Fruit fly (Drosophila melanogaster) whole organism: ENCODE results near the gene Rcd7.

Source experiments
- CG8478 ChIP-seq: fragments of >200 bp; optimal IDR thresholded peaks from 2 replicates; lab custom pipeline; 2018; ENCODE audit warnings: inconsistent platforms
- Dll ChIP-seq: fragments of >200 bp; optimal IDR thresholded peaks from 2 replicates; lab custom pipeline; 2017
- EcR ChIP-seq, 2 experiments: fragments of >200 bp; optimal IDR thresholded peaks; 2 replicates each; lab custom pipeline; 2017; ENCODE audit warnings: missing biosample characterization in 2 of 2, missing genetic modification characterization in 2 of 2, missing genetic modification reagents in 2 of 2
- pan ChIP-seq: fragments of >200 bp; optimal IDR thresholded peaks from 2 replicates; lab custom pipeline; 2017
- psq ChIP-seq: fragments of >200 bp; optimal IDR thresholded peaks from 2 replicates; lab custom pipeline; 2017
- usp ChIP-seq: fragments of >200 bp; optimal IDR thresholded peaks from 2 replicates; lab custom pipeline; 2017; ENCODE audit warnings: missing biosample characterization, missing genetic modification characterization, mixed read lengths

Gene Rcd7

DNA sequence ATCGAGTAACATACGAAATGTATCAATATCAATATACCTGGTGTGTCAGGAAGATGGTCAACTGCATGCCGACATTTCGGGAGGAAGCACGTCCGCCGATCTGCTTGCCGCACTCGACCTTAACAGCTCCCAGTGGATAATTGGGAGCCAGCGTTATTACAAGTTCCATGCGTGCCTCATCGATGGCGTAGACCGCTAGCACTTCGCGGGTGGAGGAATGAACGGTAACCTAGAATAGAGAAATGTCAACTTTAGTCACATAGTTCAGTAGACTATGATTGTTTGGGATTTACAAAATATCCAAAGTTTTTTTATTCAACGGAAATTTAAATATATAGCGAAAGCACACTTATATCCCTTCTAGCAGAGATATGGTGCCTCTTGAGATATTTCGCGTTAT lies at the start of gene Rcd7, which contains the start of gene CG46435:
Rcd7 (plus strand) TSS at position 301 of the 400 bp plus-strand sequence.
CG46435 (plus strand) TSS at position 301 of the 400 bp plus-strand sequence.
- no peak for TF ChIP-seq Dll (lab: Kevin White, UChicago)
- no peak for TF ChIP-seq EcR (GFP tag; optimal IDR thresholded peaks at IDR 0.05; lab: Kevin White, UChicago)
- TF ChIP-seq pan (lab: Kevin White, UChicago) = no peak
- no peak for TF ChIP-seq usp
- no peak for TF ChIP-seq CG8478 (lab: Kevin White, UChicago)
- TF ChIP-seq psq = no peak

DNA sequence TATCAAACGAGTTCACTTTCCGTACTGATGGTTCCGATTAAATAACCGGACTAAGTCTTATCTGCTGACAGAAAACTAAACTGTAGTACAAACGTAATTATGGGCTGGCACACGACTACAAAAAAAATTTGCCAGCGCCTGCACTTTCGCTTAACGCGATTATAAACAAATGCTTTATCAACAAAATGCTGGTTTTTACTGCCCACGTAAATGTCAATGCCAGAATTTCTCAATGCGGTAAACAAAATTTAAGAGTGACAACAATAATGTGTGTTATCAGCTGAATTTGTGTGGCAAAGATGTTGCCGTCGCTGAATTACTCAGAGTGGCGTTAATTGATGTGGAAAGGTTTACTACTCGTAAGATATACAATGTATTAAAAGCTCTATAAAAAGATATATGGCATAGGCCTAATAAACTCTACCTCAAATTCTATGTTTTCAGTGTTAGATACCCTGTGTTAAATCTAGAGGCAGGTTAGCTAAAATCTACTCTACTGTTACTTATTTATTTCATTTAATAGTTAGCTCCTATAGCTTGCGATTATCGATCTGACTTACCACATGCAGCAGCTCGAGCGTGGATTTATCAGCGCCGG lies 48.8 kb upstream of the Rcd7 start:
- no peak for TF ChIP-seq CG8478 (lab: Kevin White, UChicago)
- TF ChIP-seq pan (lab: Kevin White, UChicago) = no peak
- no peak for TF ChIP-seq Dll (lab: Kevin White, UChicago)
- no peak for TF ChIP-seq usp
- TF ChIP-seq psq = no peak
- no peak for TF ChIP-seq EcR (GFP tag; optimal IDR thresholded peaks at IDR 0.05; lab: Kevin White, UChicago)

DNA sequence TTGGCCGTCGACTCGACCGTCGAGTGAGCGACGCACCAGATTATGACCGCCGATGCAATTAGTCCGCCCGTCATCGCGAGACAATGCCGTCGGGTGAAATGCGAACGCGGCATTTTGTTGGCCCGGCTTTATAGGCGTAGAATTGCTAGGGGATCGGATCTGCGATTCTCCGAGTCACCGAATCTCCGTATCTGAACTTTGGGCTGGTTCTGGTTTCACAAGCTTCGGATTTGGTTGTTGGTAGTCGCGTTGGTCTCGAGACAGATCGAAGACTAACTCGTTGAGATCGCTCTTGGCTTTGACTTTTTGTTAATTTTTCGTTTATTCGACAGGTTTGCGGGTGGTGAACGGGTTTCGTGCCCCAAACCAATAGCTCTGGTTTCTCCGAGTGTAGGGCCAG lies 48.3 kb upstream of the Rcd7 start:
- TF ChIP-seq Dll (lab: Kevin White, UChicago) (no peak), psq (no peak), usp (no peak), pan (lab: Kevin White, UChicago) (no peak), CG8478 (lab: Kevin White, UChicago) (no peak), EcR (GFP tag; optimal IDR thresholded peaks at IDR 0.05; lab: Kevin White, UChicago) (no peak)

DNA sequence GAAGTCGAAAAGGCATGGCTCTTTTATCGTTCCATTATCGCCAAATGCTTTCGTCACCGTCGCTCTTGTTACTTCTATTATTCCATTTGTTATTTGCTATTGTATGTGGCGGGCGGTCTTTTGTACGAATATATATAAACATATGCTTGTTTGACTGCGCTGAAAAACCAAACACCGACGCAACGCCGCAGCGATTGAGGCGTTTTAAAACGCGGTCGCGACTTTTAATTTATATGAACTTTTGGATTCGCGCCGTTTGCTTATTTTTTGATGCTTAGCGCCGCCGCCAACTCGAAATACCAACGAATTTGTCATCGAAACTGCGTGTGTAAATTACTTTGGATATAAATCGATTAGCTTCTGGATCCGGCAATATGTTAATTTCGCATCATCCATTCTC lies 47.8 kb upstream of the Rcd7 start:
- no peak for TF ChIP-seq Dll (lab: Kevin White, UChicago)
- no peak for TF ChIP-seq psq
- no peak for TF ChIP-seq EcR (GFP tag; optimal IDR thresholded peaks at IDR 0.05; lab: Kevin White, UChicago)
- no peak for TF ChIP-seq CG8478 (lab: Kevin White, UChicago)
- no peak for TF ChIP-seq usp

DNA sequence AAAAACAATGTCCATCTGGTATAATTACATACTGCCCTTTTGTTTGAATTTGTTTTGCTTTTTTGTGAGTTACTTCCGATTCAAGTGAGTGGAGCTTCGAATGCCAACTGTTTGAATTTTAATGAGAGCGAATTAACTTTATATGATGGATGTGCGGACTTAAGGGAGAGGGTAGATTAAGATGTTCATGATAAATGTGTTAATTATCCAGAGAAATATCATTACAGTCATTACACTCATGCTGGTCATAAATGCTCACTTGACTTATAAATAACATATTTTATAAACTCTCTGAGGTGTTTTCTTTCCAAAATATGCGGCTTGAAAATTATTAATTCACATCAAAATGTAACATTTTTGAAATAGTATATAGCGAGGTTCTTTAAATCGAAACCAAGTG lies 47.3 kb upstream of the Rcd7 start, which contains the start of gene CG9449:
CG9449 (minus strand) TSS at position 101 of the 400 bp plus-strand sequence.
- no peak for TF ChIP-seq Dll (lab: Kevin White, UChicago)
- TF ChIP-seq psq = no peak
- no peak for TF ChIP-seq EcR (GFP tag; optimal IDR thresholded peaks at IDR 0.05; lab: Kevin White, UChicago)
- no peak for TF ChIP-seq pan (lab: Kevin White, UChicago)
- no peak for TF ChIP-seq usp
- TF ChIP-seq CG8478 (lab: Kevin White, UChicago) = no peak

DNA sequence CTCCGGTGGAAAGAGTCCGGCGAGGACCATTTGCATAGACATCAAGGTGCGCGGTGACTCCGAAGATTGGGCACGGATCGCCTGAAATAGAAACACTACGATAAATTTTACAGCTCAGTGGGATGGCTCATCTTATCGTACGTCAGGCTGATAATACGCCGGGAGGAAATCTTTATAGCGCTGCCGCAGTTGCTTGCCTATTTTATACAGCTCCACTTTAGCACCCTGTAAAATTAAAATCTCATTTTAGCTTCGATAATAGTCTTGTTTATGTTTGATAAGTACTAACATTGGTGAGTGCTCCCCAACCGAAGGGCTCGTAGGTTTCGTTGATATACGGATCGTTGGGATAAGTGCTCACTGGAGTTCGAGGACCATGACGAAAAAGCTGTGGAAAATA lies 45.6 kb upstream of the Rcd7 start:
- TF ChIP-seq psq (no peak), Dll (lab: Kevin White, UChicago) (no peak), pan (lab: Kevin White, UChicago) (no peak), EcR (GFP tag; optimal IDR thresholded peaks at IDR 0.05; lab: Kevin White, UChicago) (no peak), CG8478 (lab: Kevin White, UChicago) (no peak)

DNA sequence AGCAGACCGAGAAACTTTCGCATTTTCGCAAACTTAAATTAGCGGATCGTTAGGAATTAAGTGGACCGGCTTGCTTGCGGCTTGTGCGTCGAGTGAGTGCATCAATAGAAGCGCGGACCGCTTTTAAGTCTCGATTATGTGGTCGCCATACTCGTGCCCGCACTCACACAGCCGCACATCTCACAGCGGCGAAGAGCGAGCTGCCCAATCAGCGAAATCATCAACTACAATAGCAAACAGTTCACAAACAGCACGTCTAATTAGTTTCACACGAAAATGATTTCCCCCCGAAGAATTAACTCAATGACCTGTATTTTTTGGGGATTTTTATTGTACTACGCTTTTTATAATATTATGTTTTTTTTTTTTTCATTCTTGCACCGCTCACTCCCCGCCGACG lies 44.2 kb upstream of the Rcd7 start, which contains the start of gene CG9451:
CG9451 (minus strand) TSS at position 101 of the 400 bp plus-strand sequence.
- TF ChIP-seq EcR (GFP tag; optimal IDR thresholded peaks at IDR 0.05; lab: Kevin White, UChicago) (no peak), usp (no peak), psq (no peak), CG8478 (lab: Kevin White, UChicago) (no peak), Dll (lab: Kevin White, UChicago) (no peak), pan (lab: Kevin White, UChicago) (no peak)

DNA sequence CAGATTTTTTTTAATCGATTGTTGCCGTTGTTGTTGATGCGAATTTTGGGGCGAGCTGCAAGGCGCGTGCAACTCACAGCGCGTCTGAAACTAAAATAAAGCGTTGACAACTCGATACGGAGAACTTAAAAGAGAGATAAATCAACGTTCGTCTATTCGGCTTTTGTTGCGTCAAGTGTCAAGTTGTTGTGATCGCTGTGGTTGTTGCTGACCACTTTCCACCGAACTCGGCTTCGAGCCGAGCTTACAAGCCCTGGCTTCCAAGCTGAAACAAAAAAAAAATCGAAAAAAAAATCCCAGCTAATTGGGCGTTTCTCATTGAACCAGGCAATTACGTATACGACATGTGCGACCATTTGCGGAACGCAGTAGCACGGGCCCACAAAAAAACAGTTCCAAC lies 41.1 kb upstream of the Rcd7 start, which contains the start of gene CG9452:
CG9452 (minus strand) TSS at position 101 of the 400 bp plus-strand sequence.
- no peak for TF ChIP-seq EcR (GFP tag; optimal IDR thresholded peaks at IDR 0.05; lab: Kevin White, UChicago)
- no peak for TF ChIP-seq usp

DNA sequence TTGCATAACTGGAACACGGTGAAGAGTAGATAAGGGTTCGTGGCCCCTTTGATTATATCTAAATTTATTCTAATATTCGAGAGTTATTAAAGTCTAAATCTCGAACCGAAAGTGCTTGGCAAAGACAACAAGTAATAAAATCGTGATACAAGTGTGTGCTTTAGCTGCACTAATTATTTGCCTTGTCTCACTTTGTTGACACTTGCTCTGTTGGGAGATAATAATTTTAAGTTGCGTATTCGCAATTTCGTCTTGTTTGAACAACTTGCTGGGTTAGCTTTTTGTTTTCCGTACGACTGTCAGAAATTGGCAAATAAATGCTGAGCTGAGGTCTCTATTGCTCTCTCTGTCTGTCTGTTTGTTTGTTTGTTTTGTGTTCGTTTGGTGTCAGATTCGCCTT lies 40.2 kb upstream of the Rcd7 start:
- TF ChIP-seq pan (lab: Kevin White, UChicago) (no peak), psq (no peak), Dll (lab: Kevin White, UChicago) (no peak), CG8478 (lab: Kevin White, UChicago) (no peak), EcR (GFP tag; optimal IDR thresholded peaks at IDR 0.05; lab: Kevin White, UChicago) (no peak), usp (no peak)

DNA sequence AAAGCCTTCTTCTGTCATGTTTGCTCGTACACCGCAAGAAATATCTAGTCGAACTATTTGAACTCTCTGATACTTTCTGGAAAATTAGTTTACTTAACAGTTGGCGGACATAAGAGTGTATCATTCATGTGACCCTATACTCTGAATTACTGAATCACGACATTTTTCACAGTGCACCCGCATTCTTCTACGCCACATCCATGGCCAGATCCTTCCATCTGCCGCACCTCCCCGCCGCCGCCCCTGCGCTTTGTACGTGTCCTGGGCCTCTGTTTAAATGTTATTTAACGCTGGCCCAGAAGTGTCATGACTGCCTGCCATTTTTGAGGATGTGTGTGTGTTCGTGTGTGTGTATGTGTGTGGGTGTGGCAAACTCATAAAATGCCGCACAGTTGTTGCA lies 32.2 kb upstream of the Rcd7 start:
- TF ChIP-seq Dll (lab: Kevin White, UChicago) = no peak

DNA sequence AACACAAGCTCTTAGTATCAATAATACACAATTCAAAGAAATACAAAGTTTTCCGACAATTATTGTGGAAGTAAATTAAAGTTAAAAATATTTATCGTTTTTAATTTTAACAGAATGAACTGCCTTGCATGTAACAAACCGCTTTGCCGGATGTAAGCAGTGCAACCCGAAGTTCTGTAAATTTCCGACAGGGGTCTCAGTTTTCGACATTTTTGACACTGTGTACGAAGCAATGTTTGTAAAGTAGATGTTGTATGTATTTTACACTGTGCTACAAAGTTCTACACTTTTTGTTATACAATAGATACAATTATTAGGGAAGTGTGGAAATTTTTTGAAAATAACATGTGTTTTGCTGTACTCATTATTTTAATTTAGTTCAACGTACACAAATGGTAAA lies 28.4 kb upstream of the Rcd7 start:
- TF ChIP-seq psq (no peak), CG8478 (lab: Kevin White, UChicago) (no peak), pan (lab: Kevin White, UChicago) (no peak), Dll (lab: Kevin White, UChicago) (no peak), EcR (GFP tag; optimal IDR thresholded peaks at IDR 0.05; lab: Kevin White, UChicago) (no peak), usp (no peak)

DNA sequence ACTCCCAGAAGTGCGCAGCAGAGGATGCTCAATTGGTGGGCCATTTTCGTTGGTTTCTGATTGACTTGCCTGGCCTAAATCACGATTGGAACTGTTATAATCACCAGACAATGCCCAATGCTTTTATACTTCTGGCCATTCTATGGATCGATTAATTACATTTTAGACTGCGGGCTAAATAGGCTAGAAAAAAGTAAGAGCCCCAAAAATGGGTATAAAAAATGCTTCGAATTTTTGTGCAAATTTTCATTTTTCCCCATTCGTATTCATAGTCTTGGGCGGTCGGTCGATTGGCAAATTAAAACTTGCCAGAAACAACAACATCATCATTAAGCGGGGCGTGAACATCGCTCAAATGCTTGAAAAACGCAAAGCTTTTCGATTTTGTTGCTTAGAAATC lies 26.7 kb upstream of the Rcd7 start, which contains the start of gene Cpr76Ba:
Cpr76Ba (minus strand) TSS at position 101 of the 400 bp plus-strand sequence.
- TF ChIP-seq usp = no peak
- TF ChIP-seq EcR (GFP tag; optimal IDR thresholded peaks at IDR 0.05; lab: Kevin White, UChicago) = no peak
- TF ChIP-seq psq = no peak
- TF ChIP-seq pan (lab: Kevin White, UChicago) = no peak
- TF ChIP-seq CG8478 (lab: Kevin White, UChicago) = no peak

DNA sequence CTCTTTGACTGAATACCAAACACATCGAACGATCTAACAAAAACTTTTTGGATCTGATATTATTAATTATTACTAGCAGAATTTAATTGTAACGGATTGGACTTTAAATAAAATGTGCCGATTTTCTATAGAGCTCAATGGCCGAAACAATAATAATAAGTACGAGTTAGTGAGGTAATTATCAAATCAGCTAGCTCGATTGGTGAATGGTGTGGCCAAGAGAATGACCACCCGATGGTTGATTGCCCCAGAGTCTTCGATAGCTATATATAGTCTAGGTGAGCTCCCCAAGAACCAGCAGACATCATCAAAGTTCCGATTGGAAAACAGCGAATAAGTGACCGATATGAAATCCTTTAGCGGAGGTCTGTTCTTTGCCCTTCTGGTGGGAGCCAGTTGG lies 25.6 kb upstream of the Rcd7 start, which contains the start of gene Cpr76Bb:
Cpr76Bb (plus strand) TSS at position 301 of the 400 bp plus-strand sequence.
- no peak for TF ChIP-seq pan (lab: Kevin White, UChicago)
- TF ChIP-seq psq = no peak
